Worm (Caenorhabditis elegans) whole organism, mixed stage, embryonic: ENCODE results near the gene tkt-1.

Source experiments
- blmp-1 ChIP-seq: fragments of 150-350 bp; optimal IDR thresholded peaks from 2 replicates; lab custom pipeline; 2014; ENCODE audit warnings: missing biosample characterization, missing genetic modification characterization
- ceh-39 ChIP-seq: fragments of 150-350 bp; optimal IDR thresholded peaks from 2 replicates; lab custom pipeline; 2014; ENCODE audit warnings: missing biosample characterization, missing genetic modification characterization
- ceh-43 ChIP-seq: fragments of 200-800 bp; sonication (Bioruptor generic); optimal IDR thresholded peaks from 2 replicates; lab custom pipeline; 2018; ENCODE audit warnings: mild to moderate bottlenecking, missing genetic modification characterization, moderate library complexity, missing compliant biosample characterization
- ceh-83 ChIP-seq: fragments of 200-800 bp; sonication (Bioruptor generic); optimal IDR thresholded peaks from 2 replicates; lab custom pipeline; 2018; ENCODE audit warnings: mild to moderate bottlenecking, missing genetic modification characterization, missing compliant biosample characterization
- cnd-1 ChIP-seq: fragments of 200-800 bp; sonication (Bioruptor generic); optimal IDR thresholded peaks from 2 replicates; lab custom pipeline; 2018; ENCODE audit warnings: mild to moderate bottlenecking, missing genetic modification characterization, missing compliant biosample characterization
- drap-1 ChIP-seq: fragments of 200-800 bp; sonication (Bioruptor generic); optimal IDR thresholded peaks from 3 replicates; lab custom pipeline; 2018; ENCODE audit warnings: mild to moderate bottlenecking, missing genetic modification characterization, missing compliant biosample characterization
- elt-1 ChIP-seq: sonication (generic microtip); optimal IDR thresholded peaks from 2 replicates; lab custom pipeline; 2017; ENCODE audit warnings: missing genetic modification characterization, mild to moderate bottlenecking, missing compliant biosample characterization, antibody characterized with exemption, moderate library complexity, borderline replicate concordance; ENCODE audit not compliant: insufficient read depth
- elt-3 ChIP-seq: fragments of 150-350 bp; optimal IDR thresholded peaks from 2 replicates; lab custom pipeline; 2014; ENCODE audit warnings: missing biosample characterization, missing genetic modification characterization
- flh-1 ChIP-seq: fragments of 200-800 bp; sonication (Bioruptor generic); optimal IDR thresholded peaks from 2 replicates; lab custom pipeline; 2018; ENCODE audit warnings: mild to moderate bottlenecking, missing genetic modification characterization, moderate library complexity, missing compliant biosample characterization
- ham-2 ChIP-seq: fragments of 200-800 bp; sonication (Bioruptor generic); optimal IDR thresholded peaks from 2 replicates; lab custom pipeline; 2018; ENCODE audit warnings: mild to moderate bottlenecking, missing genetic modification characterization, missing compliant biosample characterization
- hlh-1 ChIP-seq: fragments of 150-350 bp; optimal IDR thresholded peaks from 2 replicates; lab custom pipeline; 2014; ENCODE audit warnings: missing biosample characterization, missing genetic modification reagents, missing genetic modification characterization
- lin-13 ChIP-seq: fragments of 150-350 bp; optimal IDR thresholded peaks from 2 replicates; lab custom pipeline; 2014; ENCODE audit warnings: missing biosample characterization, missing genetic modification characterization
- mab-5 ChIP-seq: fragments of 150-350 bp; optimal IDR thresholded peaks from 2 replicates; lab custom pipeline; 2014; ENCODE audit warnings: missing biosample characterization, missing genetic modification characterization
- mep-1 ChIP-seq: fragments of 150-350 bp; optimal IDR thresholded peaks from 2 replicates; lab custom pipeline; 2017; ENCODE audit warnings: missing biosample characterization, missing genetic modification reagents, missing genetic modification characterization, inconsistent platforms
- mls-2 ChIP-seq: sonication (generic microtip); optimal IDR thresholded peaks from 2 replicates; lab custom pipeline; 2016; ENCODE audit warnings: mild to moderate bottlenecking, missing genetic modification characterization, moderate library complexity, missing compliant biosample characterization
- nhr-12 ChIP-seq: fragments of 150-350 bp; optimal IDR thresholded peaks from 2 replicates; lab custom pipeline; 2014; ENCODE audit warnings: missing biosample characterization, missing genetic modification characterization
- nhr-2 ChIP-seq: fragments of 150-350 bp; optimal IDR thresholded peaks from 2 replicates; lab custom pipeline; 2014; ENCODE audit warnings: missing biosample characterization, missing genetic modification characterization
- nhr-237 ChIP-seq: fragments of 150-350 bp; optimal IDR thresholded peaks from 2 replicates; lab custom pipeline; 2014; ENCODE audit warnings: missing biosample characterization, missing genetic modification characterization
- nhr-28 ChIP-seq: fragments of 150-350 bp; optimal IDR thresholded peaks from 2 replicates; lab custom pipeline; 2014; ENCODE audit warnings: missing biosample characterization, missing genetic modification characterization
- nhr-76 ChIP-seq: sonication (generic microtip); optimal IDR thresholded peaks from 2 replicates; lab custom pipeline; 2017; ENCODE audit warnings: missing biosample characterization, missing genetic modification characterization
- pha-4 ChIP-seq: fragments of 150-350 bp; optimal IDR thresholded peaks from 2 replicates; lab custom pipeline; 2018; ENCODE audit warnings: missing biosample characterization, missing genetic modification reagents, missing genetic modification characterization
- sem-2 ChIP-seq: fragments of 200-800 bp; sonication (Bioruptor generic); optimal IDR thresholded peaks from 2 replicates; lab custom pipeline; 2018; ENCODE audit warnings: mild to moderate bottlenecking, missing genetic modification characterization, missing compliant biosample characterization
- snpc-4 ChIP-seq: fragments of 150-350 bp; optimal IDR thresholded peaks from 2 replicates; lab custom pipeline; 2014; ENCODE audit warnings: missing biosample characterization, missing genetic modification characterization
- sptf-1 ChIP-seq: sonication (generic microtip); optimal IDR thresholded peaks from 2 replicates; lab custom pipeline; 2017; ENCODE audit warnings: mild to moderate bottlenecking, missing genetic modification characterization, moderate library complexity, missing compliant biosample characterization
- tbx-8 ChIP-seq: fragments of 200-800 bp; sonication (Bioruptor generic); optimal IDR thresholded peaks from 2 replicates; lab custom pipeline; 2018; ENCODE audit warnings: mild to moderate bottlenecking, missing genetic modification characterization, moderate library complexity, missing compliant biosample characterization
- unc-120 ChIP-seq: sonication (generic microtip); optimal IDR thresholded peaks from 2 replicates; lab custom pipeline; 2017; ENCODE audit warnings: missing genetic modification characterization, missing compliant biosample characterization; ENCODE audit not compliant: poor library complexity, severe bottlenecking
- unc-62 ChIP-seq: fragments of 150-350 bp; optimal IDR thresholded peaks from 2 replicates; lab custom pipeline; 2014; ENCODE audit warnings: missing biosample characterization, missing genetic modification reagents, missing genetic modification characterization
- zip-8 ChIP-seq: fragments of 150-350 bp; optimal IDR thresholded peaks from 2 replicates; lab custom pipeline; 2014; ENCODE audit warnings: missing biosample characterization, missing genetic modification characterization
- ztf-11 ChIP-seq: fragments of 150-350 bp; optimal IDR thresholded peaks from 2 replicates; lab custom pipeline; 2014; ENCODE audit warnings: missing biosample characterization, missing genetic modification characterization

The tkt-1 gene

ce11 chrIV:10239045-10239444 lies 4.4 kb upstream of the tkt-1 start, which contains the start of gene ech-8:
TSS of gene ech-8 (minus strand) at chrIV:10239176.
- no peak for TF ChIP-seq mep-1 (tag; lab: Kevin White, UChicago)

ce11 chrIV:10241659-10242058 lies 1.8 kb upstream of the tkt-1 start, which contains the start of gene lipl-7:
TSS of gene lipl-7 (minus strand) at chrIV:10241823.
- no peak for TF ChIP-seq mab-5
- TF ChIP-seq sptf-1 (tag; lab: Kevin White, UChicago): no peak
- TF ChIP-seq hlh-1 (tag; lab: Kevin White, UChicago): peak; percentile 56
- TF ChIP-seq nhr-2 (tag; lab: Kevin White, UChicago): peak; percentile 93

- TF ChIP-seq nhr-237 (tag; lab: Kevin White, UChicago) (no peak), hlh-1 (tag; lab: Kevin White, UChicago) (no peak), elt-1 (tag; lab: Kevin White, UChicago) (no peak), nhr-12 (no peak), nhr-76 (tag; lab: Kevin White, UChicago) (no peak), ceh-43 (GFP tag; lab: Kevin White, UChicago) (no peak), mep-1 (tag; lab: Kevin White, UChicago) (no peak), snpc-4 (tag; lab: Kevin White, UChicago) (no peak), pha-4 (no peak), nhr-28 (tag; lab: Kevin White, UChicago) (no peak), elt-3 (tag; lab: Kevin White, UChicago) (no peak), drap-1 (GFP tag; lab: Kevin White, UChicago) (no peak), sptf-1 (tag; lab: Kevin White, UChicago) (no peak), mls-2 (no peak), ztf-11 (tag; lab: Kevin White, UChicago) (no peak), flh-1 (no peak), sem-2 (GFP tag; lab: Kevin White, UChicago) (no peak)
Observed at ce11 chrIV:10242458-10243123, 821 bp upstream of the tkt-1 start.

ce11 chrIV:10245666-10246210 lies 2.3 kb downstream of the tkt-1 start, which contains the start of gene F01G10.10:
TSS of gene F01G10.10 (plus strand) at chrIV:10246160.
- no peak for TF ChIP-seq unc-62
- TF ChIP-seq snpc-4 (tag; lab: Kevin White, UChicago): no peak
- peak; percentile 66 for TF ChIP-seq blmp-1 (tag; lab: Kevin White, UChicago)
- TF ChIP-seq lin-13 (tag; lab: Kevin White, UChicago): no peak
- no peak for TF ChIP-seq zip-8 (tag; lab: Kevin White, UChicago)
- TF ChIP-seq, all 35 proteins: peak for 1

- TF ChIP-seq lin-13 (tag; lab: Kevin White, UChicago): no peak
- TF ChIP-seq nhr-237 (tag; lab: Kevin White, UChicago): no peak
- TF ChIP-seq pha-4: no peak
- TF ChIP-seq nhr-2 (tag; lab: Kevin White, UChicago): no peak
- no peak for TF ChIP-seq cnd-1 (tag; lab: Kevin White, UChicago)
- no peak for TF ChIP-seq unc-62
- TF ChIP-seq unc-120 (tag; lab: Kevin White, UChicago): no peak
- no peak for TF ChIP-seq elt-1 (tag; lab: Kevin White, UChicago)
- no peak for TF ChIP-seq ceh-83 (GFP tag; lab: Kevin White, UChicago)
- TF ChIP-seq nhr-28 (tag; lab: Kevin White, UChicago): no peak
- TF ChIP-seq tbx-8: no peak
- no peak for TF ChIP-seq nhr-76 (tag; lab: Kevin White, UChicago)
- TF ChIP-seq ham-2 (GFP tag; lab: Kevin White, UChicago): no peak
- no peak for TF ChIP-seq sptf-1 (tag; lab: Kevin White, UChicago)
- TF ChIP-seq mep-1 (tag; lab: Kevin White, UChicago): no peak
- no peak for TF ChIP-seq nhr-12
- no peak for TF ChIP-seq ceh-39 (tag; lab: Kevin White, UChicago)
Observed at ce11 chrIV:10250577-10251075, 7.2 kb downstream of the tkt-1 start, which contains the start of gene daf-14. TSS of gene daf-14 (plus strand) at chrIV:10250627.
